Worm (Caenorhabditis elegans) whole organism, early embryonic: ENCODE results near the gene lelo-3.

ENCODE experiments used
- F13C5.2 ChIP-seq: sonication (generic microtip); optimal IDR thresholded peaks from 2 replicates; lab custom pipeline; 2017; ENCODE audit warnings: mild to moderate bottlenecking, missing genetic modification characterization, inconsistent platforms, missing compliant biosample characterization
- ama-1 ChIP-seq: fragments of 150-350 bp; optimal IDR thresholded peaks from 2 replicates; lab custom pipeline; 2014
- ceh-13 ChIP-seq: fragments of 200-800 bp; sonication (Bioruptor generic); optimal IDR thresholded peaks from 2 replicates; lab custom pipeline; 2018; ENCODE audit warnings: mild to moderate bottlenecking, missing genetic modification characterization, missing compliant biosample characterization
- flt-1 ChIP-seq: fragments of 200-800 bp; sonication (Bioruptor generic); IDR thresholded peaks from 2 replicates; pipeline ENCODE4 v1.3.6; 2022; ENCODE audit warnings: missing genetic modification characterization, missing compliant biosample characterization
- hmbx-1 ChIP-seq: sonication (generic microtip); optimal IDR thresholded peaks from 2 replicates; lab custom pipeline; 2016; ENCODE audit warnings: mild to moderate bottlenecking, missing genetic modification characterization, missing compliant biosample characterization
- hmg-4 ChIP-seq: fragments of 200-800 bp; sonication (Bioruptor generic); optimal IDR thresholded peaks from 2 replicates; lab custom pipeline; 2018; ENCODE audit warnings: mild to moderate bottlenecking, missing genetic modification characterization, missing compliant biosample characterization
- hnd-1 ChIP-seq: sonication (generic microtip); optimal IDR thresholded peaks from 2 replicates; lab custom pipeline; 2016; ENCODE audit warnings: missing genetic modification characterization, missing compliant biosample characterization
- pes-1 ChIP-seq: fragments of 200-800 bp; sonication (Bioruptor generic); IDR thresholded peaks from 2 replicates; pipeline ENCODE4 v1.3.6; 2022; ENCODE audit warnings: missing genetic modification reagents, missing genetic modification characterization, missing compliant biosample characterization
- tbx-11 ChIP-seq: fragments of 200-800 bp; sonication (Bioruptor generic); IDR thresholded peaks from 2 replicates; pipeline ENCODE4 v1.3.6; 2022; ENCODE audit warnings: missing genetic modification characterization, missing compliant biosample characterization
- tbx-37 ChIP-seq: fragments of 200-800 bp; sonication (Bioruptor generic); conservative IDR thresholded peaks from 2 replicates; pipeline ENCODE4 v1.3.6; 2022; ENCODE audit warnings: missing genetic modification reagents, missing genetic modification characterization, missing compliant biosample characterization

- TF ChIP-seq ama-1 (no peak), pes-1 (GFP tag; lab: Robert Waterston, UW) (no peak), F13C5.2 (no peak), ceh-13 (GFP tag; lab: Kevin White, UChicago) (no peak), hmg-4 (GFP tag; lab: Kevin White, UChicago) (no peak), hnd-1 (tag; lab: Kevin White, UChicago) (no peak), hmbx-1 (tag; lab: Kevin White, UChicago) (no peak), flt-1 (GFP tag; lab: Robert Waterston, UW) (no peak), tbx-37 (GFP tag; lab: Robert Waterston, UW) (no peak), tbx-11 (GFP tag; lab: Robert Waterston, UW) (no peak)
Measured at ce11 chrX:6048508-6048907, 26.1 kb upstream of the lelo-3 start, which contains the start of gene pak-1.
